Fruit fly (Drosophila melanogaster): Measurements from ENCODE around the gene CG14294.

CG14294 gene

DNA sequence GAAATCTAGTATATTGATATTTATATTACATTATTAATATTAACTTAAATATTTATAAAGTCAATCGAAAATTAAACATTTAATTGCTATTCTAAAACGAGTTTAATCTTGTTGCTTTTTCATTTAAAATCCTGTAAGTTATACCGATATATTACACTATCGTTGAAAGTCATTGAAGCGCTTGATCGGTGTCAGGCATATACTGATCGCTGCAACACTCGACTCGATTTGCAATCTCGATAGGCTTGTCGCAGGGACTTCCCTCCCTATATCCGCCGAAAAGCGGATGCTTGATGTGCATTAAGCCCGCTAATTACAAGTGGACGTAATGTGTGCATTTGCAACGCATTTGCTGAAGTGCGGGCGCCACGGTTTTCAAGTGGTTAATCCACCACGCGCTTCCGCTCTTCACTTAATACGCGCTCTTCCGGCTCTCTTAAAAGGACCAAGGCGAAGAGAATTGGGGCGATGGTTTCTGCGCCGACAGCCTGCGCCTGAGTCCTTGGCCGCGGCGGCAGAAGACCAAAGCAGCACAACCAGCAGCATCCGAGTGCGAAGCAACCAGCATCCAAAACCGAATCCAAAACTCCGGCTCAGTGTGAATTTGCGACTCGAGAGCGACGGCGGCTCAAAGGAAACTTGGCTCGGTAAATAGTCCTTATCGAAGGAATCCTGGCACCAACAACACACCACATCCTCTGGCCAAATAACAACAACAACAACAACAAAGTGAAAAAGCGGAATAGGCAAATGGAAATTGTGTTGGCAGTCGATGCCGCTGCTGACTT, 27.0 kb upstream of the CG14294 start, which contains the start of gene CG42613 (continued):
- TF ChIP-seq bcd (GFP tag; optimal IDR thresholded peaks at IDR 0.05): peak; percentile 86
- TF ChIP-seq CG3065 (GFP tag; optimal IDR thresholded peaks at IDR 0.05): peak; percentile 2
- TF ChIP-seq danr (GFP tag; IDR thresholded peaks at IDR 0.05): no peak
- peak; percentile 40; the same call in 1 of the 4 replicates for TF ChIP-seq Gug (GFP tag; IDR thresholded peaks at IDR 0.05)
- peak; percentile 76 for TF ChIP-seq Mes4 (GFP tag; optimal IDR thresholded peaks at IDR 0.05)
- TF ChIP-seq sqz (GFP tag; optimal IDR thresholded peaks at IDR 0.05): no peak
- TF ChIP-seq B-H1 (GFP tag; IDR thresholded peaks at IDR 0.05): peak; percentile 14; the same call in 1 of the 3 replicates
- peak; percentile 56; the same call in 2 of the 3 replicates for TF ChIP-seq CG34422 (GFP tag; IDR thresholded peaks at IDR 0.05)
- peak; percentile 50 for TF ChIP-seq p53 (GFP tag; optimal IDR thresholded peaks at IDR 0.05)
- TF ChIP-seq org-1 (GFP tag; optimal IDR thresholded peaks at IDR 0.05): peak; percentile 50
- TF ChIP-seq CG6272 (GFP tag; IDR thresholded peaks at IDR 0.05): peak; percentile 23; the same call in 1 of the 2 replicates
- peak; percentile 18 for TF ChIP-seq Dip3 (GFP tag; optimal IDR thresholded peaks at IDR 0.05)
- TF ChIP-seq Atf6 (GFP tag; IDR thresholded peaks at IDR 0.05): no peak
- TF ChIP-seq cato (GFP tag; optimal IDR thresholded peaks at IDR 0.05; ENCODE audit: borderline replicate concordance): no peak
- no peak for TF ChIP-seq B-H2 (GFP tag; optimal IDR thresholded peaks at IDR 0.05)
- TF ChIP-seq Hand (GFP tag; optimal IDR thresholded peaks at IDR 0.05): no peak
- peak; percentile 52 for TF ChIP-seq gem (tag; optimal IDR thresholded peaks at IDR 0.05)
- TF ChIP-seq nerfin-1 (tag; optimal IDR thresholded peaks at IDR 0.05): no peak
- peak; percentile 28; the same call in 1 of the 2 replicates for TF ChIP-seq klu (GFP tag; IDR thresholded peaks at IDR 0.05)
- 0 out of 2 replicates have a peak, but pooled peaks have one; percentile 42 for TF ChIP-seq inv (GFP tag; IDR thresholded peaks at IDR 0.05; ENCODE audit: partially characterized antibody)
- TF ChIP-seq unpg (GFP tag; optimal IDR thresholded peaks at IDR 0.05): peak; percentile 63
- peak; percentile 29 for TF ChIP-seq ab (GFP tag; optimal IDR thresholded peaks at IDR 0.05)
- TF ChIP-seq Dek (tag; optimal IDR thresholded peaks at IDR 0.05): peak; percentile 11
- peak; percentile 51 for TF ChIP-seq ems (GFP tag; optimal IDR thresholded peaks at IDR 0.05)
- peak in 1 of 2 experiments; percentile 72 for TF ChIP-seq dpn (GFP tag; optimal IDR thresholded peaks at IDR 0.05)
- peak; percentile 66 for TF ChIP-seq CG42726 (GFP tag; IDR thresholded peaks at IDR 0.05; ENCODE audit: partially characterized antibody)
- no peak for TF ChIP-seq Rx (GFP tag; IDR thresholded peaks at IDR 0.05)
- no peak for TF ChIP-seq CG2120 (GFP tag; optimal IDR thresholded peaks at IDR 0.05)
- no peak for TF ChIP-seq emc (GFP tag; optimal IDR thresholded peaks at IDR 0.05)
- TF ChIP-seq BtbVII (GFP tag; optimal IDR thresholded peaks at IDR 0.05): peak; percentile 71
- TF ChIP-seq pho (GFP tag; optimal IDR thresholded peaks at IDR 0.05): peak; percentile 28
- peak; percentile 40 for TF ChIP-seq CG6254 (GFP tag; optimal IDR thresholded peaks at IDR 0.05)
- peak; percentile 74 for TF ChIP-seq fd102C (GFP tag; optimal IDR thresholded peaks at IDR 0.05)
- no peak for TF ChIP-seq Nf-YB (GFP tag; optimal IDR thresholded peaks at IDR 0.05)
- TF ChIP-seq CG8478 (optimal IDR thresholded peaks at IDR 0.05): no peak
- peak; percentile 60 for TF ChIP-seq CG10321 (GFP tag; IDR thresholded peaks at IDR 0.05)
- peak; percentile 50 for TF ChIP-seq CG10267 (tag; optimal IDR thresholded peaks at IDR 0.05)
- TF ChIP-seq Nf-YA (GFP tag; IDR thresholded peaks at IDR 0.05): peak; percentile 64; the same call in 1 of the 2 replicates
- no peak for TF ChIP-seq CG43689 (GFP tag; IDR thresholded peaks at IDR 0.05)
- no peak for TF ChIP-seq croc (GFP tag; conservative IDR thresholded peaks at IDR 0.05)
- TF ChIP-seq CG14860 (GFP tag; IDR thresholded peaks at IDR 0.05; ENCODE audit: partially characterized antibody): no peak
- no peak for TF ChIP-seq ac (GFP tag; optimal IDR thresholded peaks at IDR 0.05)
- TF ChIP-seq gcm (GFP tag; optimal IDR thresholded peaks at IDR 0.05): peak; percentile 48
- TF ChIP-seq CG17568 (GFP tag; optimal IDR thresholded peaks at IDR 0.05): peak; percentile 63
- no peak for TF ChIP-seq lbe (GFP tag; optimal IDR thresholded peaks at IDR 0.05)
- TF ChIP-seq CG12769 (tag; optimal IDR thresholded peaks at IDR 0.05): peak; percentile 12
- peak; percentile 72 for TF ChIP-seq CG10654 (GFP tag; optimal IDR thresholded peaks at IDR 0.05)
- TF ChIP-seq dmrt99B (tag; optimal IDR thresholded peaks at IDR 0.05): peak; percentile 36
- TF ChIP-seq psq (GFP tag; optimal IDR thresholded peaks at IDR 0.05): no peak

Measured in whole organism, embryonic.